Fruit fly (Drosophila melanogaster) Kc167 (cell line): ENCODE data around the gene CG33795.

Experiments used
- Myc ChIP-seq: fragments of >200 bp; optimal IDR thresholded peaks from 2 replicates; lab custom pipeline; 2017; ENCODE audit warnings: missing external identifiers
- Sin3A ChIP-seq: fragments of >200 bp; optimal IDR thresholded peaks from 2 replicates; lab custom pipeline; 2018; ENCODE audit warnings: missing external identifiers
- h ChIP-seq: fragments of >200 bp; optimal IDR thresholded peaks from 3 replicates; lab custom pipeline; 2018; ENCODE audit warnings: missing external identifiers
- insv ChIP-seq: fragments of >200 bp; optimal IDR thresholded peaks from 3 replicates; lab custom pipeline; 2018; ENCODE audit warnings: missing external identifiers
- psq ChIP-seq: fragments of >200 bp; optimal IDR thresholded peaks from 2 replicates; lab custom pipeline; 2017; ENCODE audit warnings: missing external identifiers
- ttk ChIP-seq: sonication (Bioruptor generic); optimal IDR thresholded peaks from 2 replicates; lab custom pipeline; 2017; ENCODE audit warnings: missing external identifiers

The CG33795 gene

DNA sequence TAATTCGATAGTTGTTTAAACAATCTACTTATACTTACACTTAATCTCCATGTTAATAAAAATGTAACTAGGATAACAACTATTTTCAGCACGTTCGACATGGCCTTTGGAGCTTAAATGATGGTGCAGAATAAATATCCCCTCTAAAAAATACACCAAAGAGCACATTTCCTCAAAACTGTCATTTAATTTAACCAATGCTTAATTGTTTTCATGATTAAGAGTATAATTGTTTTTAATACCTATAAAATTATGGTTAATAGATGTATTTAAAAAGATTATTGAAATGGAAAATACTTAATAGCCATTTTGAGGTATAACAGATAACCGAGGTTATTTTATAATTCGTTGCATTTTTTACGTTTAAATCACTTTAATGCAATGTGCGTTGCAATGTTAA, at the start of gene CG33795:
TSS of gene CG33795 (minus strand) at position 101 of the 400 bp plus-strand sequence.
- TF ChIP-seq insv (lab: Kevin White, UChicago) = no peak
- TF ChIP-seq Myc = no peak
- no peak for TF ChIP-seq Sin3A (lab: Kevin White, UChicago)
- no peak for TF ChIP-seq psq (lab: Kevin White, UChicago)
- no peak for TF ChIP-seq ttk
- no peak for TF ChIP-seq h (lab: Kevin White, UChicago)

DNA sequence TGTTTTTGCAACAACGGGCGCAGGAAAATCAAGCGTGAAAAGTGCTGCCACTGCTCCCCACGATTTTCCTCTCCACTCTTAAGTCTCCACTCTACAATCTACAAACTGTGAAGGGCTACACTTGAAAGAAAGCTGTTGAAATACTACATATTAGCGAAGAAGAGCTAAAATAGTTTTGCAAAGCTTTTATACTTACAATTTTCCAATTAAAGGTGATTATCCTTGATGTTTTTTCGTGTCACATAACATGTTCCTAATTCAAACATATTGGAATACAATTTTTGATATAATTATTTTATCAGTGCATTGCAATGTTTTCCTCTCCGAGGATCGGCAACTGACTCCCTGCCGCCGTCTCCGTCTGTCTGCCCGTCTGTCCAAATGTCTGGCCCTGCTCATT, 46.8 kb upstream of the CG33795 start:
- no peak for TF ChIP-seq Myc
- no peak for TF ChIP-seq h (lab: Kevin White, UChicago)
- TF ChIP-seq Sin3A (lab: Kevin White, UChicago) = no peak
- no peak for TF ChIP-seq psq (lab: Kevin White, UChicago)
- no peak for TF ChIP-seq ttk
- no peak for TF ChIP-seq insv (lab: Kevin White, UChicago)

DNA sequence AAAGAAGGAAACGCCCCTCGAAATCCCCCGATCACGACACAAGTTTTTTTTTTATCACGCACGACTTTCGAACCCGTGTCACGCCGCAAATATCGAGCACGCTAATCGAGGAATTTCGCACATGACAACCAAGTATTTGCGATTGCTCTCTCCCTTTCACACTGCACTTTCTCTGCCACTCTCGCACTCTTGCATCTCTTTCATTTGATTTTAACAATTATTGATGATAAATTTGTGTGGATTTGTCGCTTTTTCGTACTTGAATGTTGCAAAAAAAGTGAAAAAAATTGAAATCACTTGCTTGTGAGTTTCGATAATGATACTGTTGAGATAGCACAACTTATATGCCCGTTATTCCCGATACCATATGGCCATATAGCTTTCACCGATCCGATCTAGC, 46.0 kb upstream of the CG33795 start, which contains the start of gene CG13073:
TSS of gene CG13073 (minus strand) at position 101 of the 400 bp plus-strand sequence.
- TF ChIP-seq h (lab: Kevin White, UChicago) (no peak), Myc (no peak), ttk (no peak), psq (lab: Kevin White, UChicago) (no peak), insv (lab: Kevin White, UChicago) (no peak), Sin3A (lab: Kevin White, UChicago) (no peak)

DNA sequence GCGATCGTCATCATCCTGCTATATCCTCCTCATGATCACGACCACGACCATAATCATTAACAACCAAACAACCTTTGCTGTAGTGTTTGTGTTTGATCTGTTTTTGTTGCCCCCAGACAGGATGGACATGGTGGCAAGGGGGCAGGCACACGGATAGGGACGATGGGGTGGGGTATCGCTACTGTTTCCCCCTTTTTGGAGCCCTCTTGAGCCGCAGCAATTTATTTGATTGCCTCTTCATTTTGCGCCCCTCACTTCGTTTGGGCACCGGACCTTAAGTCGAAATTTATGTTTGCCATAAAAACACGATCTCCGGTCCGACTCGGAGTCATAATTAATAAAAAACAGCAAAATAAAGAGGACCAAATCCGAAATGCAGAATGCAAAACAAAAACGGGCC, 44.6 kb upstream of the CG33795 start:
- TF ChIP-seq insv (lab: Kevin White, UChicago) = no peak
- TF ChIP-seq ttk = no peak
- no peak for TF ChIP-seq h (lab: Kevin White, UChicago)
- TF ChIP-seq psq (lab: Kevin White, UChicago) = no peak
- no peak for TF ChIP-seq Myc
- no peak for TF ChIP-seq Sin3A (lab: Kevin White, UChicago)

DNA sequence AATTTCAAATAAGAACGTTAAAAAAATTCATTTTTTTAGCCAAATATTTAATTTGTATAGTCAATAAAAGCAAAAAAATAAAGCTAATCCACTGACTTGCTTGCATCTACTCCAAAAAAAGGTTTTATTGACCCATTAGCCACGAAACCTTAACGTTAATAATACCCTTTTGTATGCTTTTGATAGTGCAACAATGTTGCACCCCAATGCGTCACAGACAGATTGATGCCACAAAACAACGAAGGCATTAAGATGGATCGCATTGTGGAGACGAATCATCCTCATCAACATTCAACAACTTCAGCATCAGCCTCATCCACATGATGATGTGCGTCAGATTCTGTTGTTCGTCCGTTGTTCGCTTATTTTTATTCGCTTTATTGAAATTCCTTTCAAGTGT, 44.2 kb upstream of the CG33795 start:
- no peak for TF ChIP-seq insv (lab: Kevin White, UChicago)
- no peak for TF ChIP-seq Sin3A (lab: Kevin White, UChicago)
- no peak for TF ChIP-seq psq (lab: Kevin White, UChicago)
- TF ChIP-seq ttk = no peak
- TF ChIP-seq h (lab: Kevin White, UChicago) = no peak
- TF ChIP-seq Myc = no peak

DNA sequence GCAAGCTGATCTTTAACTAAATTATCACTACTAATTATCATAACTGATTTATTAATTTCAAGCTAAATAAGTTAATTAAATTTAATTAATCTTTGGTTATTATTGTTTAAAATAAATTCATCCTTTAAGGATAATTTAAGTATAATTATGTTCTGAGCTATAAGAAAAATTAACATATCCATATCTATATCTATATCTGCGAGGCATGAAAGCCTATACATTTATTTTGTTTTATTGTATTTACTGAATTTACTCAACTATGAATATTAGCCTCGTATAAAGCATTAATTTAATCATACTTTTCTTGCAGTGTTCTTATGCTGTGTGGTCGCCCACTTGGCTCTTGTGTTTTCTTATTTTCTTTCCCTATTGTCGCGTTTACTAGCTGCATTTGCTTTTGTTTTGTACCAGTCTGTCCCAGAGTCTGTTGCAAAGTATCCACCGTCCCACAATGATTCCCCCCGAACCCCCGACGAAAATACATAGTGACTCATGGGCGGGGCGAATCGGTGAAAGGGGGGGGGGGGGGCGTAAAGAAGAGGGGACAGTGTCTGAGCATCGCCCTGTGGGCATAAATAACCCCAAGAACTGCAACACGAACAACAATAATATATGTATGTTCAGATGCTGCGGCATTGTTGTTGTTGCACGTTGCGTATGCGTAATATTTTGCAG, 43.5 kb upstream of the CG33795 start:
- no peak for TF ChIP-seq Sin3A (lab: Kevin White, UChicago)
- no peak for TF ChIP-seq h (lab: Kevin White, UChicago)
- no peak for TF ChIP-seq psq (lab: Kevin White, UChicago)
- no peak for TF ChIP-seq ttk
- TF ChIP-seq insv (lab: Kevin White, UChicago) = no peak
- no peak for TF ChIP-seq Myc

DNA sequence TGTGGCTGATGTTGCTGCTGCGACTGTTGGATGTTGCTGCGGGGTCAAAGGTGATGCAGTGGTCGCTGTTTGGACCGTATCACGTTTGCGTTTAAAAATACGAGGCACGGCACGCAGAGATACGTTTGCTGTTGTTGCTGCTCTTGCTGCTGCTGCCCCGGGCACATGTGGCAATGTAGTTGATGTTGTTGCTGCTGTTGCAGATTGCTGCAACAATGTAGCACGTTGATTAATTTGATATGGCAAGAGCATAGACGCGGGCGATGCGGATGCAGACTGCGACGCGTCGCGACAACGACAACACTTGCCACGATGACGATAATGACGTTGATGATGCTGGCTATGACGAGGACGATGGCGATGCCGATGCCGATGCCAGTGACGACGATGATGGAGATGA, 42.0 kb upstream of the CG33795 start:
- TF ChIP-seq Myc = no peak
- no peak for TF ChIP-seq insv (lab: Kevin White, UChicago)
- TF ChIP-seq psq (lab: Kevin White, UChicago) = no peak

DNA sequence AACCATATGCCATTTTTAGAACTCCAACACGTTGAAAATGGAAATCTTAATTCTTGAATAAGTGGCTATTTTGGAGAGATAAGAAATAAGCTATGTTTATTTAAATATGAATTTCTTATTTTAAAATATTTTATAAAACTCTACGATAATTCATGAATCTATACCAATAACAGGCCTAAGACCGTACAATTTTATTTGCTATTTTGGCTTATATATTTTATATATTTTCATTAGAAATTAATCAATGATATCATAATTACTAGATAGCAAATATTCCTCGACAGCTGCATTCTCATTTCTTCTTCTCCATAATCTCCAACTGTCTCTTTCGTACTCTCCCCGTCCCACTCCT, 40.7 kb upstream of the CG33795 start:
- TF ChIP-seq insv (lab: Kevin White, UChicago) = no peak
- TF ChIP-seq h (lab: Kevin White, UChicago) = no peak
- no peak for TF ChIP-seq ttk
- no peak for TF ChIP-seq Myc
- no peak for TF ChIP-seq psq (lab: Kevin White, UChicago)
- TF ChIP-seq Sin3A (lab: Kevin White, UChicago) = no peak

DNA sequence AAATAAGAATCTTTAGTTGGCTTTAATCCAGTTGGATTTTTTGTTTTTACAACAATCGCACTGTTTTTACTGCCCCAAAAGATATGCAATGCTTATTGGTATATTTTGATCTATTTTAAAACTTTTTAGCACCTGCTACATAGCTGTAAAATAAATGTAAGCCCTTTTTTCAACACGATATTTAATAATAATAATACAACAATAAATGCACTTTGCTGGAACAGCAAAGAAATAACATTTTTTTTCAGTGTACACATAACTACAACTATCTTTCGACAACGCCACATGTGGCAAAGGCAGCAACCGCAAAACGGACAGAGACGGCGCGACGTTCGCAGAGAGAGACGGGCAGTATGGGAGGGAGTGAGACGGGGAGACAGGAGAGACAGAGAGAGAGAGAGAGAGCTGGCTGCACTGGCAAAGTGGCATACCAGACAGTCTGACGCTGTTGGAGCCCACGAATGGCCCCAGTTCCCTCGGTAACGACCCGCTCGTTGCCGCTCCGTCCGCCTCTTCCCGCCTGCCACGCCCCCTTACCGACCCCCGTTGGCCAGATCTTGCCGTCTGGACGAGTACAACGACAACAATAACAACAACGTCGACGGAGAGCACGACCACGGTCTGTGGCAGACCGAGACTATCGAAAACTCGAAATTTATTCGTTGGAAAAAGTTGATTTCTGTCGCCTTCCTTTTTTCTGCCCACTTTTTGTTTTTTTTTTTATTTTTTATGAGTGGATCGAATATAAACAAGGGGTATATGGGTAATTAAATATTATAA, 40.2 kb upstream of the CG33795 start:
- TF ChIP-seq Myc = no peak

DNA sequence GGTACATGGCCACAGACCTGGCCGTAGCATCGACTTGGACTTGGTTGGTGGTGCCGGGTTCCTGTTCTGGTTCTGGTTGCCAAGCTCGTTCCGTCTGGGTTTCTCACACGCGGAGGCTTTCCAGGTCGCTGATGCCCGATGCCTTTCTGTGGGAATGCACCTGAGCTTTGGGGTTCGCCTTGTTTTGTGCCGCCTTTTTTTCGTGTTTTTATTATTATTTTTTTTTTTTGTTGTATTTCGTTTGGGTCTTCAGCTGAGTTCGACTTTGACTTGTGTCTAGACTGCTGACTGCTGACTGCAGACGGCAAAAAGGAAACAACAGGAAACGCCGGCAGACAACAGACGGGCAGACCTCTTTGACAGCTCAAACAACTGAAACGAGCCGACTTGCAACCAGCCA, 38.5 kb upstream of the CG33795 start:
- TF ChIP-seq insv (lab: Kevin White, UChicago) = no peak
- TF ChIP-seq Sin3A (lab: Kevin White, UChicago) = no peak
- TF ChIP-seq ttk = no peak
- no peak for TF ChIP-seq psq (lab: Kevin White, UChicago)
- no peak for TF ChIP-seq h (lab: Kevin White, UChicago)
- TF ChIP-seq Myc = no peak

DNA sequence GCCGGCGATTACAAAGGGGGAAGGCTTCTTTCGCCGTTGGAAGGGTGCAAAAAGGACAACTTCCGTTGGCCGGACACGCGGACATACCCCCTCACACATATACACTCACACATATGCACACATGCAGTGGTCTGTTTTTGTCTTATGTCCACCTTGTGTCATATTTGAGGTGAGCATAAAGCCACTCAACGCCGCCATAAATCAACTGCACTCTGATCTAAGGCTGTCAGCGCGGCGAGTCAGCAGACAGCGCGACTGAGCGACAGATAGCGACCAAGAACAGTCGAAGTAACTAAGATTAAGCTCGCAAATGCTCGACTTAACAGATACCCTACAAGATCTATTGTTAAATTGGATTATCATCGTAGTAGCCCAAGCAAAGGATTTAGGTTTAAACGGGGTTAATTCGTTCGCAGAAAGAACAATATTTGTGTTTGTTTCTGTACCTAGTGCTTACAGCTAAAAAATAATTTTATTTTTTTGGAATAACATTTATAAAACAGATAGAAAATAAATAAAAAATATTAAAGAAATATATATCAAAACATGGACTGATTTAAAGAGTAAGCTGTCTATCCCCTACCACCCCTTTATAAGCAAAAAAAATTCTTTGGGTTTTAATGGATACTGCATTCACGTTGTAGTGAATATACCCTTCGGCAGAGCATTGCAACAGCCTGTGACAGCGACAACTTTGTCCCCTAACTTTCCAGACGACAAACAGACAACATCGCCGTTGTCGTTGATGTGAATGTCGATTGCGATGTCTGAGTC, 37.8 kb upstream of the CG33795 start:
- TF ChIP-seq ttk (no peak), insv (lab: Kevin White, UChicago) (no peak), Sin3A (lab: Kevin White, UChicago) (no peak), h (lab: Kevin White, UChicago) (no peak)
